Worm (Caenorhabditis elegans): ENCODE results near the gene csp-1.

csp-1 gene

ce11 chrII:13575018-13575948 lies 25.7 kb upstream of the csp-1 start, which contains the start of the genes mrpl-37 and lin-38 (continued):
- TF ChIP-seq snpc-4 (tag; optimal IDR thresholded peaks at IDR 0.05) = peak; percentile 48
- peak; percentile 23 for TF ChIP-seq blmp-1 (tag; optimal IDR thresholded peaks at IDR 0.05)
- TF ChIP-seq zag-1 (tag; optimal IDR thresholded peaks at IDR 0.05) = no peak
- no peak for TF ChIP-seq mef-2 (tag; optimal IDR thresholded peaks at IDR 0.05)
- peak; percentile 54 for TF ChIP-seq tbx-2 (tag; optimal IDR thresholded peaks at IDR 0.05)
- TF ChIP-seq lin-35 (GFP tag; optimal IDR thresholded peaks at IDR 0.05) = peak; percentile 80 to 83
- TF ChIP-seq ceh-82 (tag; optimal IDR thresholded peaks at IDR 0.05) = peak in 2 of 3 experiments; percentile 10 to 81
- TF ChIP-seq nhr-28 (tag; optimal IDR thresholded peaks at IDR 0.05) = no peak
- TF ChIP-seq aha-1 (tag; optimal IDR thresholded peaks at IDR 0.05) = no peak
- no peak for TF ChIP-seq lir-3 (tag; optimal IDR thresholded peaks at IDR 0.05; ENCODE audit: poor library complexity)
- peak in 1 of 2 experiments; percentile 49 for TF ChIP-seq mdl-1 (tag; optimal IDR thresholded peaks at IDR 0.05)
- no peak for TF ChIP-seq fos-1 (tag; optimal IDR thresholded peaks at IDR 0.05)
- TF ChIP-seq sup-37 (GFP tag; optimal IDR thresholded peaks at IDR 0.05) = no peak
- no peak for TF ChIP-seq sptf-1 (tag; optimal IDR thresholded peaks at IDR 0.05)
- TF ChIP-seq egl-27 (tag; optimal IDR thresholded peaks at IDR 0.05) = no peak
- TF ChIP-seq Y116A8C.19 (tag; optimal IDR thresholded peaks at IDR 0.05; ENCODE audit: borderline replicate concordance) = no peak
- TF ChIP-seq pag-3 (tag; optimal IDR thresholded peaks at IDR 0.05; ENCODE audit: borderline replicate concordance, insufficient read depth) = no peak
- peak; percentile 9 for TF ChIP-seq nhr-90 (tag; optimal IDR thresholded peaks at IDR 0.05; ENCODE audit: poor library complexity)
- no peak for TF ChIP-seq nhr-11 (tag; optimal IDR thresholded peaks at IDR 0.05)
- no peak for TF ChIP-seq hpl-2 (GFP tag; optimal IDR thresholded peaks at IDR 0.05)
- no peak for TF ChIP-seq rnt-1 (tag; optimal IDR thresholded peaks at IDR 0.05)
- TF ChIP-seq mab-9 (GFP tag; IDR thresholded peaks at IDR 0.05) = no peak
- no peak for TF ChIP-seq elt-2 (tag; optimal IDR thresholded peaks at IDR 0.05)
- no peak for TF ChIP-seq lin-14 (GFP tag; optimal IDR thresholded peaks at IDR 0.05)
- peak; percentile 78 for TF ChIP-seq C16A3.4 (tag; optimal IDR thresholded peaks at IDR 0.05)
- no peak for TF ChIP-seq unc-86 (tag; optimal IDR thresholded peaks at IDR 0.05)
- TF ChIP-seq unc-98 (GFP tag; IDR thresholded peaks at IDR 0.05) = no peak; the same call in 1 of the 2 replicates
- TF ChIP-seq efl-1 (optimal IDR thresholded peaks at IDR 0.05) = peak; percentile 75 to 87
- TF ChIP-seq efl-1 (GFP tag; optimal IDR thresholded peaks at IDR 0.05 in 1 of 2) = peak; percentile 75 to 95
- TF ChIP-seq jun-1 (tag; optimal IDR thresholded peaks at IDR 0.05) = peak; percentile 28
- TF ChIP-seq nhr-71 (tag; optimal IDR thresholded peaks at IDR 0.05) = no peak
- TF ChIP-seq fkh-4 (tag; optimal IDR thresholded peaks at IDR 0.05; ENCODE audit: borderline replicate concordance) = no peak
- no peak for TF ChIP-seq tlp-1 (tag; optimal IDR thresholded peaks at IDR 0.05)
- no peak for TF ChIP-seq hlh-17 (GFP tag; optimal IDR thresholded peaks at IDR 0.05; ENCODE audit: borderline replicate concordance)
- TF ChIP-seq nhr-77 (tag; optimal IDR thresholded peaks at IDR 0.05) = peak; percentile 91
- TF ChIP-seq nhr-20 (tag; optimal IDR thresholded peaks at IDR 0.05) = no peak
- TF ChIP-seq lin-13 (GFP tag; optimal IDR thresholded peaks at IDR 0.05) = peak; percentile 65
- TF ChIP-seq ceh-8 (GFP tag; optimal IDR thresholded peaks at IDR 0.05) = no peak
- TF ChIP-seq snu-23 (GFP tag; optimal IDR thresholded peaks at IDR 0.05) = peak; percentile 78
- peak; percentile 75 for TF ChIP-seq fkh-8 (tag; optimal IDR thresholded peaks at IDR 0.05)
- TF ChIP-seq ztf-11 (tag; optimal IDR thresholded peaks at IDR 0.05) = no peak
- no peak for TF ChIP-seq unc-30 (tag; optimal IDR thresholded peaks at IDR 0.05)
- TF ChIP-seq nhr-76 (tag; optimal IDR thresholded peaks at IDR 0.05) = no peak
